Fruit fly (Drosophila melanogaster) whole organism: ENCODE measurements around the gene fy.

Experiments used
- CG8478 ChIP-seq: fragments of >200 bp; optimal IDR thresholded peaks from 2 replicates; lab custom pipeline; 2018; ENCODE audit warnings: inconsistent platforms
- EcR ChIP-seq, 2 experiments: fragments of >200 bp; optimal IDR thresholded peaks; 2 replicates each; lab custom pipeline; 2017; ENCODE audit warnings: missing biosample characterization in 2 of 2, missing genetic modification characterization in 2 of 2, missing genetic modification reagents in 2 of 2
- psq ChIP-seq: fragments of >200 bp; optimal IDR thresholded peaks from 2 replicates; lab custom pipeline; 2017

DNA sequence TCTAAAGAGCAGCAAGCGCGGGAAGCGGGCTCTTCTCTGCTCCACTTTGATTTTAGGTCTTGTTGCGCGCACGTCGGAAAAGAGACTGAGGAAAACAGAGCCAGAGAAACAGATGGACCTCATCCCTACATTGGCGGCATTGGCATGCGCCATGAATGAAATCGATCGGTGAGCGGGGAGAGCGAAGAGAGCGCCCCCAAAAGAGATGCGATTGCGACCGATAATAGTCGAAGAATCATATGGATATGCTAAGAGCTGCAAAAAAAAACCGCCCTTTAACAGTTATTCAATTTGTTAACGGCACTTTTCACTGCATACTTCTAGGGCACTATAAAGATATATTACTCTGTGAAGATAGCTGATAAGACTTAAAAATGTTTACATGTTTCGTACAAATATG lies 30.4 kb upstream of the fy start, which contains the start of gene grk:
- TF ChIP-seq CG8478 (lab: Kevin White, UChicago) (no peak), psq (lab: Kevin White, UChicago) (no peak), EcR (GFP tag; optimal IDR thresholded peaks at IDR 0.05; lab: Kevin White, UChicago) (no peak)
